Worm (Caenorhabditis elegans) whole organism, mixed stage, embryonic: ENCODE results near the gene C35D10.3.

Experiments
- M03D4.4 ChIP-seq: sonication (generic microtip); optimal IDR thresholded peaks from 2 replicates; lab custom pipeline; 2017; ENCODE audit warnings: mild to moderate bottlenecking, missing genetic modification characterization, missing compliant biosample characterization
- bed-3 ChIP-seq: fragments of 200-800 bp; sonication (Bioruptor generic); optimal IDR thresholded peaks from 3 replicates; lab custom pipeline; 2018; ENCODE audit warnings: mild to moderate bottlenecking, missing genetic modification characterization, moderate library complexity, missing compliant biosample characterization
- blmp-1 ChIP-seq: fragments of 150-350 bp; optimal IDR thresholded peaks from 2 replicates; lab custom pipeline; 2014; ENCODE audit warnings: missing biosample characterization, missing genetic modification characterization
- ceh-39 ChIP-seq: fragments of 150-350 bp; optimal IDR thresholded peaks from 2 replicates; lab custom pipeline; 2014; ENCODE audit warnings: missing biosample characterization, missing genetic modification characterization
- ceh-43 ChIP-seq: fragments of 200-800 bp; sonication (Bioruptor generic); optimal IDR thresholded peaks from 2 replicates; lab custom pipeline; 2018; ENCODE audit warnings: mild to moderate bottlenecking, missing genetic modification characterization, moderate library complexity, missing compliant biosample characterization
- ceh-83 ChIP-seq: fragments of 200-800 bp; sonication (Bioruptor generic); optimal IDR thresholded peaks from 2 replicates; lab custom pipeline; 2018; ENCODE audit warnings: mild to moderate bottlenecking, missing genetic modification characterization, missing compliant biosample characterization
- ces-1 ChIP-seq: fragments of 150-350 bp; optimal IDR thresholded peaks from 2 replicates; lab custom pipeline; 2014; ENCODE audit warnings: missing biosample characterization, missing genetic modification reagents, missing genetic modification characterization
- drap-1 ChIP-seq: fragments of 200-800 bp; sonication (Bioruptor generic); optimal IDR thresholded peaks from 3 replicates; lab custom pipeline; 2018; ENCODE audit warnings: mild to moderate bottlenecking, missing genetic modification characterization, missing compliant biosample characterization
- elt-1 ChIP-seq: sonication (generic microtip); optimal IDR thresholded peaks from 2 replicates; lab custom pipeline; 2017; ENCODE audit warnings: missing genetic modification characterization, mild to moderate bottlenecking, missing compliant biosample characterization, antibody characterized with exemption, moderate library complexity, borderline replicate concordance; ENCODE audit not compliant: insufficient read depth
- elt-3 ChIP-seq: fragments of 150-350 bp; optimal IDR thresholded peaks from 2 replicates; lab custom pipeline; 2014; ENCODE audit warnings: missing biosample characterization, missing genetic modification characterization
- ham-2 ChIP-seq: fragments of 200-800 bp; sonication (Bioruptor generic); optimal IDR thresholded peaks from 2 replicates; lab custom pipeline; 2018; ENCODE audit warnings: mild to moderate bottlenecking, missing genetic modification characterization, missing compliant biosample characterization
- hlh-1 ChIP-seq: fragments of 150-350 bp; optimal IDR thresholded peaks from 2 replicates; lab custom pipeline; 2014; ENCODE audit warnings: missing biosample characterization, missing genetic modification reagents, missing genetic modification characterization
- lin-13 ChIP-seq: fragments of 150-350 bp; optimal IDR thresholded peaks from 2 replicates; lab custom pipeline; 2014; ENCODE audit warnings: missing biosample characterization, missing genetic modification characterization
- lin-32 ChIP-seq: fragments of 200-800 bp; sonication (Bioruptor generic); optimal IDR thresholded peaks from 2 replicates; lab custom pipeline; 2018; ENCODE audit warnings: mild to moderate bottlenecking, missing genetic modification characterization, missing compliant biosample characterization
- lsy-2 ChIP-seq: fragments of 150-350 bp; optimal IDR thresholded peaks from 2 replicates; lab custom pipeline; 2014; ENCODE audit warnings: missing biosample characterization, missing genetic modification characterization
- mab-5 ChIP-seq: fragments of 150-350 bp; optimal IDR thresholded peaks from 2 replicates; lab custom pipeline; 2014; ENCODE audit warnings: missing biosample characterization, missing genetic modification characterization
- mep-1 ChIP-seq: fragments of 150-350 bp; optimal IDR thresholded peaks from 2 replicates; lab custom pipeline; 2017; ENCODE audit warnings: missing biosample characterization, missing genetic modification reagents, missing genetic modification characterization, inconsistent platforms
- mls-2 ChIP-seq: sonication (generic microtip); optimal IDR thresholded peaks from 2 replicates; lab custom pipeline; 2016; ENCODE audit warnings: mild to moderate bottlenecking, missing genetic modification characterization, moderate library complexity, missing compliant biosample characterization
- nhr-2 ChIP-seq: fragments of 150-350 bp; optimal IDR thresholded peaks from 2 replicates; lab custom pipeline; 2014; ENCODE audit warnings: missing biosample characterization, missing genetic modification characterization
- nhr-237 ChIP-seq: fragments of 150-350 bp; optimal IDR thresholded peaks from 2 replicates; lab custom pipeline; 2014; ENCODE audit warnings: missing biosample characterization, missing genetic modification characterization
- nhr-28 ChIP-seq: fragments of 150-350 bp; optimal IDR thresholded peaks from 2 replicates; lab custom pipeline; 2014; ENCODE audit warnings: missing biosample characterization, missing genetic modification characterization
- nhr-76 ChIP-seq: sonication (generic microtip); optimal IDR thresholded peaks from 2 replicates; lab custom pipeline; 2017; ENCODE audit warnings: missing biosample characterization, missing genetic modification characterization
- pha-4 ChIP-seq: fragments of 150-350 bp; optimal IDR thresholded peaks from 2 replicates; lab custom pipeline; 2018; ENCODE audit warnings: missing biosample characterization, missing genetic modification reagents, missing genetic modification characterization
- sem-2 ChIP-seq: fragments of 200-800 bp; sonication (Bioruptor generic); optimal IDR thresholded peaks from 2 replicates; lab custom pipeline; 2018; ENCODE audit warnings: mild to moderate bottlenecking, missing genetic modification characterization, missing compliant biosample characterization
- snpc-4 ChIP-seq: fragments of 150-350 bp; optimal IDR thresholded peaks from 2 replicates; lab custom pipeline; 2014; ENCODE audit warnings: missing biosample characterization, missing genetic modification characterization
- sptf-1 ChIP-seq: sonication (generic microtip); optimal IDR thresholded peaks from 2 replicates; lab custom pipeline; 2017; ENCODE audit warnings: mild to moderate bottlenecking, missing genetic modification characterization, moderate library complexity, missing compliant biosample characterization
- unc-120 ChIP-seq: sonication (generic microtip); optimal IDR thresholded peaks from 2 replicates; lab custom pipeline; 2017; ENCODE audit warnings: missing genetic modification characterization, missing compliant biosample characterization; ENCODE audit not compliant: poor library complexity, severe bottlenecking
- unc-39 ChIP-seq: fragments of 150-350 bp; optimal IDR thresholded peaks from 2 replicates; lab custom pipeline; 2014; ENCODE audit warnings: missing biosample characterization, missing genetic modification characterization
- ztf-11 ChIP-seq: fragments of 150-350 bp; optimal IDR thresholded peaks from 2 replicates; lab custom pipeline; 2014; ENCODE audit warnings: missing biosample characterization, missing genetic modification characterization

C35D10.3 gene

DNA sequence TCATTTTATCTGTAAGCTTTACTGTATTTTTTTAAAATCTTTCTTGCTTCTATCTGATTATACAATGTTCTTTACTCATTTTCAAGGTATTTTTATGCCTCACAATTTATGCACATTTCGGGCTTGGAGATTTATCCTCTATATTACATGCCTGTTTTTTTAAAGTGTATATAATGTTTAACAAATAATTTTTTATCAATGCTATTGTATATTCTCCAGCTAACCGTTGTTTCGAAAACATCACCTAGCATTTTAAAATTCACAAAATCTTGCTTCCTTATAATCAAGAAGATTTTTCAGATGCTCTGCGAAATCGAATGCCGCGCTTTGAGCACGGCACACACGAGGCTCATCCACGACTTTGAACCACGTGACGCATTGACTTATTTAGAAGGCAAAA lies 16.7 kb upstream of the C35D10.3 start, which contains the start of gene ced-4:
ced-4 (plus strand) TSS at position 301 of the 400 bp plus-strand sequence.
- TF ChIP-seq nhr-2 (no peak), snpc-4 (tag; lab: Kevin White, UChicago) (no peak), ceh-83 (GFP tag; lab: Kevin White, UChicago) (no peak), nhr-237 (no peak), mab-5 (no peak), nhr-28 (tag; lab: Kevin White, UChicago) (no peak), ztf-11 (tag; lab: Kevin White, UChicago) (no peak), pha-4 (tag; lab: Kevin White, UChicago) (no peak), mep-1 (tag; lab: Kevin White, UChicago) (no peak), elt-1 (tag; lab: Kevin White, UChicago) (no peak), lsy-2 (tag; lab: Kevin White, UChicago) (no peak), lin-13 (tag; lab: Kevin White, UChicago) (no peak), ces-1 (GFP tag; lab: Kevin White, UChicago) (no peak), sptf-1 (no peak), M03D4.4 (tag; lab: Kevin White, UChicago) (no peak), blmp-1 (tag; lab: Kevin White, UChicago) (no peak), ham-2 (GFP tag; lab: Kevin White, UChicago) (no peak), unc-39 (tag; lab: Kevin White, UChicago) (no peak), drap-1 (GFP tag; lab: Kevin White, UChicago) (no peak)

DNA sequence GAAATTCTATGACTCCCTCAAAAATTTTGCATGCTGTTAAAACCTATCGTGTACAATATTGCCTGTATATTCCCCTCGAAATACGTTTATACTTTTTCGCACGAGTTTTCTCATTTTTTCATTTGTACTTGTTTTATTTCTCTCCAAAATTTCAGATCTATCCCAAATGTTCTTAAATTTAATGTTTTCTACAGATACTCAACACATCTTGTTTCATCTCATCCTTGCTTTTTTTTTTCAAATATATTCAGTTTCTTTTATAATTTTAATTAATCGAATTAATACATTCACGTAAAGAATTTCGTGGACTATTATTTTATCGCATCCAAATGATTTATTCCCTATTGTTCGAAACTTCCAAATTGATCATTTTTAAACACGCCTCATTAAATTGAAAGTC lies 13.8 kb upstream of the C35D10.3 start, which contains the start of gene C35D10.8:
C35D10.8 (plus strand) TSS at position 301 of the 400 bp plus-strand sequence.
- TF ChIP-seq unc-39 (tag; lab: Kevin White, UChicago): no peak
- no peak for TF ChIP-seq ceh-39
- no peak for TF ChIP-seq ham-2 (GFP tag; lab: Kevin White, UChicago)
- no peak for TF ChIP-seq nhr-237
- TF ChIP-seq sem-2: no peak
- TF ChIP-seq lin-13 (tag; lab: Kevin White, UChicago): no peak
- no peak for TF ChIP-seq nhr-76 (tag; lab: Kevin White, UChicago)
- TF ChIP-seq ztf-11 (tag; lab: Kevin White, UChicago): no peak
- no peak for TF ChIP-seq elt-1 (tag; lab: Kevin White, UChicago)
- no peak for TF ChIP-seq lin-32 (GFP tag; lab: Kevin White, UChicago)
- TF ChIP-seq blmp-1 (tag; lab: Kevin White, UChicago): no peak
- no peak for TF ChIP-seq ceh-43 (GFP tag; lab: Kevin White, UChicago)
- no peak for TF ChIP-seq unc-120
- TF ChIP-seq snpc-4 (tag; lab: Kevin White, UChicago): no peak
- TF ChIP-seq bed-3: no peak

DNA sequence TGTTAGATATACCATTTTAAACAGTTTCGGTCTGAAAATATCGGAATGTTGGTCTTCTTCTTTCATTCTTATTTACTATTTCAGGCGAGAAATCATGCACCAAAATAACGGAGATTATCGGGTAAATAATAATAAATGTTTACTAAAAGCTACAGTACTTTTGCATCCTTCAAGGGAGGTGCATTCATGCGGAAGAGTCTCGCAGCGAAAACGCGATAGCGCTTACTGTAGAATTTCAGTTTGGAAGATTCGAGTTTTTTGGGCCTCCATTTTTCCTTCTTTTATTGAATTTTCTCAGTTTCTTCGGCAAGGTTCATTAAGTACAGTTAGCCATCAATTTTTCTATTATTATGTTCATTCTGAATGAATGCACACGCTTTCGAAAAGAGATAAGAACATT lies 12.6 kb upstream of the C35D10.3 start, which contains the start of gene C35D10.7:
C35D10.7 (plus strand) TSS at position 85 of the 400 bp plus-strand sequence.
- TF ChIP-seq elt-3 (tag; lab: Kevin White, UChicago): no peak
- TF ChIP-seq mep-1 (tag; lab: Kevin White, UChicago): no peak
- TF ChIP-seq pha-4 (tag; lab: Kevin White, UChicago): no peak
- TF ChIP-seq mls-2: no peak
- no peak for TF ChIP-seq elt-1 (tag; lab: Kevin White, UChicago)
- TF ChIP-seq blmp-1 (tag; lab: Kevin White, UChicago): no peak
- TF ChIP-seq, all 35 proteins: peak for 0

DNA sequence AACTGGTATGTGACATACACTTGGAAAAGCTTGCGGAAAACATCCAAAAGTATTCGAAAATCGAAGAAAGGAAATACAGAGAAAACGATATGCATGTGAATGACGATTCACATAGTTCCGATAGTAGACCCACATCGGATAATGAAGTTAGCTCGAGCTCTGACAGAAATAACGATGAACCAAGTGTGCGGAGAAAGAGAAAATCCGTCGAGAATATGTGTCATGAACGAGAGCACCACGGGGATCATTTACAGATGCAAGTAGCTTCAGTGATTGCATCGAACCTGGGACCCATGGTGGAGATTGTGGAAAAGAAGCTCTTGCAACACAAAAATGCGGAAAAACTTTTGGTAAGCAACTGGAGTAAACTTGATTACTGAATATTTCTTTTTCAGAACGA lies 11.7 kb upstream of the C35D10.3 start:
- TF ChIP-seq ces-1 (GFP tag; lab: Kevin White, UChicago) (no peak), nhr-237 (no peak), ceh-43 (GFP tag; lab: Kevin White, UChicago) (no peak), unc-39 (tag; lab: Kevin White, UChicago) (no peak), lin-13 (tag; lab: Kevin White, UChicago) (no peak), nhr-28 (tag; lab: Kevin White, UChicago) (no peak), snpc-4 (tag; lab: Kevin White, UChicago) (no peak), bed-3 (no peak), ztf-11 (tag; lab: Kevin White, UChicago) (no peak), M03D4.4 (tag; lab: Kevin White, UChicago) (no peak), nhr-76 (tag; lab: Kevin White, UChicago) (no peak), unc-120 (no peak), lsy-2 (tag; lab: Kevin White, UChicago) (no peak), nhr-2 (no peak), drap-1 (GFP tag; lab: Kevin White, UChicago) (no peak), ceh-39 (no peak), hlh-1 (tag; lab: Kevin White, UChicago) (no peak), elt-3 (tag; lab: Kevin White, UChicago) (no peak)

DNA sequence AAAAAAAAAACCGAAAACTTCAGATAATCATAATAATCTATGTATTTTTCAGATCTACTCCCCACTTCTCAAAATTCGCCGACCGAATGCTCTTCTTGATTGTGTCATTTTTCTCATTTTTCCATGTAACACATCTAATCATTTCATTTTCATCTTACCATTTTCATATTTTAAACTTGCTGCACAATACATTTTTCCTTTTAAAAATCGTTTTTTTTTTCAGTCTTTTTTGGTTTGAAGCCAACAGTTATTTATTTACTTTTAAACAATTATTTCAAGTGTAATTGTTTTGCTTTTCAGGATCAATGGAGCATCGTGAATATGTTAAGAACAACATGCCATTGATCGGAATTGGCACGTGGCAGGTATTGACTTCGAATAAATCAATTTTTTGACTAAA lies 9.7 kb upstream of the C35D10.3 start, which contains the start of gene C35D10.6:
C35D10.6 (plus strand) TSS at position 301 of the 400 bp plus-strand sequence.
- TF ChIP-seq ceh-83 (GFP tag; lab: Kevin White, UChicago) (no peak), mep-1 (tag; lab: Kevin White, UChicago) (no peak)
- TF ChIP-seq, all 35 proteins: peak for 0
